Worm (Caenorhabditis elegans) whole organism, young adult: ENCODE measurements around the gene Y43F8B.2.
A peak's percentile ranks its signal among the peaks of the same experiment; 100 is the strongest.

Experiments
- F57C9.4 ChIP-seq: sonication (generic microtip); optimal IDR thresholded peaks from 2 replicates; lab custom pipeline; 2017; ENCODE audit warnings: mild to moderate bottlenecking, missing genetic modification characterization, missing compliant biosample characterization
- T26A5.8 ChIP-seq: sonication (generic microtip); optimal IDR thresholded peaks from 2 replicates; lab custom pipeline; 2016; ENCODE audit warnings: missing genetic modification characterization, missing compliant biosample characterization
- Y53G8AR.9 ChIP-seq: fragments of 200-800 bp; sonication (Bioruptor generic); conservative IDR thresholded peaks from 2 replicates; pipeline ENCODE4 v1.3.6; 2022; ENCODE audit warnings: missing genetic modification reagents, missing genetic modification characterization, missing compliant biosample characterization
- Y95B8A.8 ChIP-seq: fragments of 200-800 bp; sonication (Bioruptor generic); IDR thresholded peaks from 2 replicates; pipeline ENCODE4 v1.3.6; 2022; ENCODE audit warnings: missing genetic modification reagents, missing genetic modification characterization, missing compliant biosample characterization
- ama-1 ChIP-seq, 3 experiments: fragments of 150-350 bp in 1 of 3; sonication (generic microtip) in 2 of 3; optimal IDR thresholded peaks; 2 replicates each; lab custom pipeline; 2014 to 2018; ENCODE audit warnings: missing biosample characterization in 2 of 3, missing genetic modification characterization in 2 of 3, missing genetic modification reagents in 2 of 3
- aptf-3 ChIP-seq: fragments of 200-800 bp; sonication (Bioruptor generic); IDR thresholded peaks from 2 replicates; pipeline ENCODE4 v1.3.6; 2022; ENCODE audit warnings: missing genetic modification characterization, missing compliant biosample characterization
- atf-7 ChIP-seq: sonication (generic microtip); optimal IDR thresholded peaks from 2 replicates; lab custom pipeline; 2017; ENCODE audit warnings: mild to moderate bottlenecking, missing genetic modification characterization, missing compliant biosample characterization
- attf-3 ChIP-seq: fragments of 200-800 bp; sonication (Bioruptor generic); conservative IDR thresholded peaks from 2 replicates; pipeline ENCODE4 v1.3.6; 2022; ENCODE audit warnings: missing genetic modification reagents, missing genetic modification characterization, missing compliant biosample characterization
- attf-6 ChIP-seq: fragments of 200-800 bp; sonication (Bioruptor generic); IDR thresholded peaks from 2 replicates; pipeline ENCODE4 v1.3.6; 2022; ENCODE audit warnings: missing genetic modification reagents, missing genetic modification characterization, missing compliant biosample characterization
- bed-1 ChIP-seq: fragments of 200-800 bp; sonication (Bioruptor generic); IDR thresholded peaks from 2 replicates; pipeline ENCODE4 v1.3.6; 2022; ENCODE audit warnings: missing genetic modification reagents, missing genetic modification characterization, missing compliant biosample characterization
- cebp-2 ChIP-seq: fragments of 200-800 bp; sonication (Bioruptor generic); IDR thresholded peaks from 2 replicates; pipeline ENCODE4 v1.3.6; 2022; ENCODE audit warnings: missing genetic modification characterization, missing compliant biosample characterization
- ceh-79 ChIP-seq: sonication (generic microtip); optimal IDR thresholded peaks from 2 replicates; lab custom pipeline; 2017; ENCODE audit warnings: mild to moderate bottlenecking, missing genetic modification characterization, missing compliant biosample characterization
- chd-7 ChIP-seq: sonication (generic microtip); optimal IDR thresholded peaks from 2 replicates; lab custom pipeline; 2016; ENCODE audit warnings: mild to moderate bottlenecking, missing genetic modification characterization, moderate library complexity, missing compliant biosample characterization
- dox-1 ChIP-seq: fragments of 200-800 bp; sonication (Bioruptor generic); IDR thresholded peaks from 2 replicates; pipeline ENCODE4 v1.3.6; 2022; ENCODE audit warnings: missing genetic modification reagents, missing genetic modification characterization, missing compliant biosample characterization
- dpff-1 ChIP-seq: sonication (generic microtip); optimal IDR thresholded peaks from 2 replicates; lab custom pipeline; 2017; ENCODE audit warnings: mild to moderate bottlenecking, missing genetic modification characterization, missing compliant biosample characterization
- hlh-26 ChIP-seq: fragments of 200-800 bp; sonication (Bioruptor generic); conservative IDR thresholded peaks from 2 replicates; pipeline ENCODE4 v1.3.6; 2022; ENCODE audit warnings: missing genetic modification reagents, missing genetic modification characterization, missing compliant biosample characterization
- hrde-1 ChIP-seq: sonication (generic microtip); optimal IDR thresholded peaks from 2 replicates; lab custom pipeline; 2016; ENCODE audit warnings: missing genetic modification characterization, mild to moderate bottlenecking, missing compliant biosample characterization, moderate library complexity, missing genotype, missing genetic modification reagents, borderline replicate concordance
- hsf-1 ChIP-seq: fragments of 200-800 bp; sonication (Bioruptor generic); IDR thresholded peaks from 2 replicates; pipeline ENCODE4 v1.3.6; 2022; ENCODE audit warnings: missing genetic modification reagents, missing genetic modification characterization, missing compliant biosample characterization
- let-607 ChIP-seq, 2 experiments: fragments of 200-800 bp in 1 of 2; sonication (Bioruptor generic) in 1 of 2; sonication (generic microtip) in 1 of 2; optimal IDR thresholded peaks; 2 replicates each; lab custom pipeline; 2016 to 2018; ENCODE audit warnings: mild to moderate bottlenecking in 2 of 2, missing compliant biosample characterization in 2 of 2, missing genetic modification characterization in 2 of 2, moderate library complexity in 2 of 2, missing genotype in 1 of 2
- lin-35 ChIP-seq, 3 experiments: fragments of 150-350 bp in 2 of 3; sonication (generic microtip) in 1 of 3; optimal IDR thresholded peaks; 2 replicates each; lab custom pipeline; 2014 to 2018; ENCODE audit warnings: missing biosample characterization in 3 of 3, missing genetic modification characterization in 3 of 3, missing genetic modification reagents in 3 of 3
- lin-54 ChIP-seq: fragments of 200-800 bp; sonication (Bioruptor generic); optimal IDR thresholded peaks from 2 replicates; lab custom pipeline; 2018; ENCODE audit warnings: mild to moderate bottlenecking, missing genetic modification characterization, missing compliant biosample characterization
- lir-1 ChIP-seq: fragments of 200-800 bp; sonication (Bioruptor generic); conservative IDR thresholded peaks from 2 replicates; pipeline ENCODE4 v1.3.6; 2022; ENCODE audit warnings: missing genetic modification reagents, missing genetic modification characterization, missing compliant biosample characterization
- madf-3 ChIP-seq: fragments of 200-800 bp; sonication (Bioruptor generic); IDR thresholded peaks from 2 replicates; pipeline ENCODE4 v1.3.6; 2022; ENCODE audit warnings: missing genetic modification reagents, missing genetic modification characterization, missing compliant biosample characterization
- madf-6 ChIP-seq: fragments of 200-800 bp; sonication (Bioruptor generic); IDR thresholded peaks from 2 replicates; pipeline ENCODE4 v1.3.6; 2022; ENCODE audit warnings: missing genetic modification reagents, missing genetic modification characterization, missing compliant biosample characterization
- mcd-1 ChIP-seq: fragments of 200-800 bp; sonication (Bioruptor generic); IDR thresholded peaks from 2 replicates; pipeline ENCODE4 v1.3.6; 2022; ENCODE audit warnings: missing genetic modification reagents, missing genetic modification characterization, missing compliant biosample characterization
- nfya-1 ChIP-seq: sonication (generic microtip); optimal IDR thresholded peaks from 2 replicates; lab custom pipeline; 2017; ENCODE audit warnings: antibody characterized with exemption, missing compliant biosample characterization, missing genetic modification characterization, borderline replicate concordance; ENCODE audit not compliant: insufficient read depth
- nhr-27 ChIP-seq: fragments of 200-800 bp; sonication (Bioruptor generic); optimal IDR thresholded peaks from 2 replicates; lab custom pipeline; 2018; ENCODE audit warnings: mild to moderate bottlenecking, missing genetic modification characterization, moderate library complexity, missing compliant biosample characterization
- pbrm-1 ChIP-seq: fragments of 200-800 bp; sonication (Bioruptor generic); IDR thresholded peaks from 2 replicates; pipeline ENCODE4 v1.3.6; 2022; ENCODE audit warnings: missing genetic modification reagents, missing genetic modification characterization, missing compliant biosample characterization
- repo-1 ChIP-seq: sonication (generic microtip); optimal IDR thresholded peaks from 2 replicates; lab custom pipeline; 2017; ENCODE audit warnings: mild to moderate bottlenecking, missing genetic modification characterization, missing compliant biosample characterization
- sea-2 ChIP-seq: fragments of 200-800 bp; sonication (Bioruptor generic); IDR thresholded peaks from 2 replicates; pipeline ENCODE4 v1.3.6; 2022; ENCODE audit warnings: missing genetic modification characterization, missing compliant biosample characterization
- tbx-9 ChIP-seq: sonication (generic microtip); optimal IDR thresholded peaks from 2 replicates; lab custom pipeline; 2016; ENCODE audit warnings: borderline replicate concordance, missing genetic modification characterization, inconsistent platforms, missing compliant biosample characterization
- zim-3 ChIP-seq: sonication (generic microtip); optimal IDR thresholded peaks from 2 replicates; lab custom pipeline; 2017; ENCODE audit warnings: mild to moderate bottlenecking, missing genetic modification characterization, moderate library complexity, missing compliant biosample characterization
- ztf-25 ChIP-seq: fragments of 200-800 bp; sonication (Bioruptor generic); IDR thresholded peaks from 2 replicates; pipeline ENCODE4 v1.3.6; 2022; ENCODE audit warnings: missing genetic modification reagents, missing genetic modification characterization, missing compliant biosample characterization
- ztf-26 ChIP-seq: sonication (generic microtip); optimal IDR thresholded peaks from 2 replicates; lab custom pipeline; 2017; ENCODE audit warnings: missing genetic modification characterization, missing compliant biosample characterization

Gene Y43F8B.2

ce11 chrV:19520597-19521322 lies 12.2 kb downstream of the Y43F8B.2 start:
- TF ChIP-seq ama-1 (optimal IDR thresholded peaks at IDR 0.05; lab: Kevin White, UChicago) (peak; percentile 73), ama-1 (GFP tag; optimal IDR thresholded peaks at IDR 0.05; lab: Kevin White, UChicago) (no peak), nfya-1 (no peak), Y53G8AR.9 (GFP tag; lab: Robert Waterston, UW) (0 out of 2 replicates have a peak, but pooled peaks have one; percentile 12), lin-35 (GFP tag; optimal IDR thresholded peaks at IDR 0.05; lab: Kevin White, UChicago) (peak in 1 of 3 experiments; percentile 5)

- TF ChIP-seq repo-1 (tag; lab: Kevin White, UChicago) (peak; percentile 5), dox-1 (GFP tag; lab: Robert Waterston, UW) (peak; percentile 40), hlh-26 (no peak), bed-1 (GFP tag; lab: Robert Waterston, UW) (0 out of 2 replicates have a peak, but pooled peaks have one; percentile 55), attf-3 (GFP tag; lab: Robert Waterston, UW) (no peak), chd-7 (tag; lab: Kevin White, UChicago) (peak; percentile 65), cebp-2 (GFP tag; lab: Robert Waterston, UW) (no peak), Y53G8AR.9 (GFP tag; lab: Robert Waterston, UW) (0 out of 2 replicates have a peak, but pooled peaks have one; percentile 9), ama-1 (optimal IDR thresholded peaks at IDR 0.05; lab: Kevin White, UChicago) (peak; percentile 77), ama-1 (GFP tag; optimal IDR thresholded peaks at IDR 0.05; lab: Kevin White, UChicago) (no peak), lir-1 (GFP tag; lab: Robert Waterston, UW) (no peak), hrde-1 (no peak), ztf-26 (tag; lab: Kevin White, UChicago) (peak; percentile 45), dpff-1 (tag; lab: Kevin White, UChicago) (no peak), Y95B8A.8 (no peak), sea-2 (GFP tag; lab: Robert Waterston, UW) (no peak), let-607 (tag; optimal IDR thresholded peaks at IDR 0.05; lab: Kevin White, UChicago) (peak in 1 of 2 experiments; percentile 19), atf-7 (tag; lab: Kevin White, UChicago) (no peak), T26A5.8 (no peak), lin-54 (peak; percentile 4), aptf-3 (GFP tag; lab: Robert Waterston, UW) (0 out of 2 replicates have a peak, but pooled peaks have one; percentile 46), attf-6 (GFP tag; lab: Robert Waterston, UW) (0 out of 2 replicates have a peak, but pooled peaks have one; percentile 32), pbrm-1 (GFP tag; lab: Robert Waterston, UW) (no peak), zim-3 (peak; percentile 76), ceh-79 (tag; lab: Kevin White, UChicago) (no peak), F57C9.4 (tag; lab: Kevin White, UChicago) (no peak), madf-3 (GFP tag; lab: Robert Waterston, UW) (0 out of 2 replicates have a peak, but pooled peaks have one; percentile 62), hsf-1 (GFP tag; lab: Robert Waterston, UW) (0 out of 2 replicates have a peak, but pooled peaks have one; percentile 11), mcd-1 (GFP tag; lab: Robert Waterston, UW) (no peak), tbx-9 (tag; lab: Kevin White, UChicago) (no peak), nhr-27 (tag; lab: Kevin White, UChicago) (no peak), ztf-25 (GFP tag; lab: Robert Waterston, UW) (0 out of 2 replicates have a peak, but pooled peaks have one; percentile 51), madf-6 (peak; percentile 56; the same call in 1 of the 2 replicates), nfya-1 (no peak)
Observed at ce11 chrV:19520130-19520529, 12.8 kb downstream of the Y43F8B.2 start.
